Worm (Caenorhabditis elegans) whole organism, young adult: ENCODE results near the gene inf-1.

Experiments used
- B0019.2 ChIP-seq: fragments of 200-800 bp; sonication (Bioruptor generic); conservative IDR thresholded peaks from 2 replicates; pipeline ENCODE4 v1.3.6; 2022; ENCODE audit warnings: missing genetic modification reagents, missing genetic modification characterization, missing compliant biosample characterization
- B0261.1 ChIP-seq: sonication (generic microtip); optimal IDR thresholded peaks from 2 replicates; lab custom pipeline; 2016; ENCODE audit warnings: mild to moderate bottlenecking, missing genetic modification characterization, moderate library complexity, missing compliant biosample characterization
- D2030.7 ChIP-seq: fragments of 200-800 bp; sonication (Bioruptor generic); IDR thresholded peaks from 2 replicates; pipeline ENCODE4 v1.3.6; 2022; ENCODE audit warnings: missing genetic modification reagents, missing genetic modification characterization, missing compliant biosample characterization
- F37B4.10 ChIP-seq: fragments of 200-800 bp; sonication (Bioruptor generic); IDR thresholded peaks from 2 replicates; pipeline ENCODE4 v1.3.6; 2022; ENCODE audit warnings: missing genetic modification characterization, missing compliant biosample characterization
- F39B2.1 ChIP-seq: fragments of 200-800 bp; sonication (Bioruptor generic); IDR thresholded peaks from 2 replicates; pipeline ENCODE4 v1.3.6; 2022; ENCODE audit warnings: missing genetic modification reagents, missing genetic modification characterization, missing compliant biosample characterization
- F52B5.7 ChIP-seq: sonication (generic microtip); optimal IDR thresholded peaks from 2 replicates; lab custom pipeline; 2016; ENCODE audit warnings: mild to moderate bottlenecking, missing genetic modification characterization, missing compliant biosample characterization
- F55B11.4 ChIP-seq: sonication (generic microtip); optimal IDR thresholded peaks from 2 replicates; lab custom pipeline; 2016; ENCODE audit warnings: missing compliant biosample characterization, missing genetic modification characterization, borderline replicate concordance; ENCODE audit not compliant: insufficient read depth
- F57C9.4 ChIP-seq: sonication (generic microtip); optimal IDR thresholded peaks from 2 replicates; lab custom pipeline; 2017; ENCODE audit warnings: mild to moderate bottlenecking, missing genetic modification characterization, missing compliant biosample characterization
- T07F8.4 ChIP-seq: sonication (generic microtip); optimal IDR thresholded peaks from 2 replicates; lab custom pipeline; 2016; ENCODE audit warnings: mild to moderate bottlenecking, missing genetic modification characterization, moderate library complexity, missing compliant biosample characterization
- Y53F4B.3 ChIP-seq: fragments of 200-800 bp; sonication (Bioruptor generic); IDR thresholded peaks from 2 replicates; pipeline ENCODE4 v1.3.6; 2022; ENCODE audit warnings: missing genetic modification reagents, missing genetic modification characterization, missing compliant biosample characterization
- Y56A3A.18 ChIP-seq: fragments of 200-800 bp; sonication (Bioruptor generic); IDR thresholded peaks from 2 replicates; pipeline ENCODE4 v1.3.6; 2022; ENCODE audit warnings: missing genetic modification reagents, missing genetic modification characterization, missing compliant biosample characterization
- Y67H2A.10 ChIP-seq: fragments of 200-800 bp; sonication (Bioruptor generic); conservative IDR thresholded peaks from 2 replicates; pipeline ENCODE4 v1.3.6; 2022; ENCODE audit warnings: missing genetic modification reagents, missing genetic modification characterization, missing compliant biosample characterization
- Y95B8A.8 ChIP-seq: fragments of 200-800 bp; sonication (Bioruptor generic); IDR thresholded peaks from 2 replicates; pipeline ENCODE4 v1.3.6; 2022; ENCODE audit warnings: missing genetic modification reagents, missing genetic modification characterization, missing compliant biosample characterization
- aptf-2 ChIP-seq: fragments of 200-800 bp; sonication (Bioruptor generic); conservative IDR thresholded peaks from 2 replicates; pipeline ENCODE4 v1.3.6; 2022; ENCODE audit warnings: missing genetic modification reagents, missing genetic modification characterization, missing compliant biosample characterization
- attf-5 ChIP-seq: fragments of 200-800 bp; sonication (Bioruptor generic); optimal IDR thresholded peaks from 2 replicates; lab custom pipeline; 2018; ENCODE audit warnings: mild to moderate bottlenecking, missing genetic modification characterization, missing compliant biosample characterization
- attf-6 ChIP-seq: fragments of 200-800 bp; sonication (Bioruptor generic); IDR thresholded peaks from 2 replicates; pipeline ENCODE4 v1.3.6; 2022; ENCODE audit warnings: missing genetic modification reagents, missing genetic modification characterization, missing compliant biosample characterization
- ccch-3 ChIP-seq: fragments of 200-800 bp; sonication (Bioruptor generic); optimal IDR thresholded peaks from 2 replicates; lab custom pipeline; 2018; ENCODE audit warnings: mild to moderate bottlenecking, missing genetic modification characterization, missing compliant biosample characterization
- cebp-2 ChIP-seq: fragments of 200-800 bp; sonication (Bioruptor generic); IDR thresholded peaks from 2 replicates; pipeline ENCODE4 v1.3.6; 2022; ENCODE audit warnings: missing genetic modification characterization, missing compliant biosample characterization
- ceh-100 ChIP-seq: fragments of 200-800 bp; sonication (Bioruptor generic); IDR thresholded peaks from 2 replicates; pipeline ENCODE4 v1.3.6; 2022; ENCODE audit warnings: missing genetic modification reagents, missing genetic modification characterization, missing compliant biosample characterization
- ceh-79 ChIP-seq: sonication (generic microtip); optimal IDR thresholded peaks from 2 replicates; lab custom pipeline; 2017; ENCODE audit warnings: mild to moderate bottlenecking, missing genetic modification characterization, missing compliant biosample characterization
- efl-1 ChIP-seq: fragments of 150-350 bp; optimal IDR thresholded peaks from 2 replicates; lab custom pipeline; 2014; ENCODE audit warnings: missing biosample characterization, missing genetic modification reagents, missing genetic modification characterization
- egl-18 ChIP-seq: fragments of 200-800 bp; sonication (Bioruptor generic); IDR thresholded peaks from 2 replicates; pipeline ENCODE4 v1.3.6; 2022; ENCODE audit warnings: missing genetic modification reagents, missing genetic modification characterization, missing compliant biosample characterization
- ekl-4 ChIP-seq: fragments of 200-800 bp; sonication (Bioruptor generic); IDR thresholded peaks from 2 replicates; pipeline ENCODE4 v1.3.6; 2022; ENCODE audit warnings: missing genetic modification reagents, missing genetic modification characterization, missing compliant biosample characterization
- gei-17 ChIP-seq: fragments of 200-800 bp; sonication (Bioruptor generic); optimal IDR thresholded peaks from 2 replicates; lab custom pipeline; 2018; ENCODE audit warnings: mild to moderate bottlenecking, missing genetic modification characterization, missing compliant biosample characterization
- hmg-1.2 ChIP-seq: fragments of 200-800 bp; sonication (Bioruptor generic); IDR thresholded peaks from 2 replicates; pipeline ENCODE4 v1.3.6; 2022; ENCODE audit warnings: missing genetic modification reagents, missing genetic modification characterization, missing compliant biosample characterization
- hrde-1 ChIP-seq: sonication (generic microtip); optimal IDR thresholded peaks from 2 replicates; lab custom pipeline; 2016; ENCODE audit warnings: missing genetic modification characterization, mild to moderate bottlenecking, missing compliant biosample characterization, moderate library complexity, missing genotype, missing genetic modification reagents, borderline replicate concordance
- lin-26 ChIP-seq: fragments of 200-800 bp; sonication (Bioruptor generic); IDR thresholded peaks from 2 replicates; pipeline ENCODE4 v1.3.6; 2022; ENCODE audit warnings: missing genetic modification reagents, missing genetic modification characterization, missing compliant biosample characterization
- lin-40 ChIP-seq: sonication (generic microtip); optimal IDR thresholded peaks from 2 replicates; lab custom pipeline; 2016; ENCODE audit warnings: missing genetic modification characterization, mild to moderate bottlenecking, missing compliant biosample characterization, missing genotype, missing genetic modification reagents
- lin-54 ChIP-seq: fragments of 200-800 bp; sonication (Bioruptor generic); optimal IDR thresholded peaks from 2 replicates; lab custom pipeline; 2018; ENCODE audit warnings: mild to moderate bottlenecking, missing genetic modification characterization, missing compliant biosample characterization
- lsy-27 ChIP-seq: sonication (generic microtip); optimal IDR thresholded peaks from 2 replicates; lab custom pipeline; 2017; ENCODE audit warnings: missing genetic modification characterization, mild to moderate bottlenecking, missing compliant biosample characterization, antibody characterized with exemption, missing genotype, borderline replicate concordance; ENCODE audit not compliant: insufficient read depth
- madf-3 ChIP-seq: fragments of 200-800 bp; sonication (Bioruptor generic); IDR thresholded peaks from 2 replicates; pipeline ENCODE4 v1.3.6; 2022; ENCODE audit warnings: missing genetic modification reagents, missing genetic modification characterization, missing compliant biosample characterization
- mcd-1 ChIP-seq: fragments of 200-800 bp; sonication (Bioruptor generic); IDR thresholded peaks from 2 replicates; pipeline ENCODE4 v1.3.6; 2022; ENCODE audit warnings: missing genetic modification reagents, missing genetic modification characterization, missing compliant biosample characterization
- mes-4 ChIP-seq: sonication (generic microtip); optimal IDR thresholded peaks from 2 replicates; lab custom pipeline; 2016; ENCODE audit warnings: missing genotype, missing genetic modification characterization, missing compliant biosample characterization
- nhr-27 ChIP-seq: fragments of 200-800 bp; sonication (Bioruptor generic); optimal IDR thresholded peaks from 2 replicates; lab custom pipeline; 2018; ENCODE audit warnings: mild to moderate bottlenecking, missing genetic modification characterization, moderate library complexity, missing compliant biosample characterization
- pha-4 ChIP-seq: fragments of 150-350 bp; sonication (generic microtip); optimal IDR thresholded peaks from 2 replicates; lab custom pipeline; 2014; ENCODE audit warnings: missing biosample characterization, missing genetic modification reagents, missing genetic modification characterization
- rcor-1 ChIP-seq: fragments of 200-800 bp; sonication (Bioruptor generic); IDR thresholded peaks from 2 replicates; pipeline ENCODE4 v1.3.6; 2022; ENCODE audit warnings: missing genetic modification reagents, missing genetic modification characterization, missing compliant biosample characterization
- rec-8 ChIP-seq, 2 experiments: sonication (generic microtip); optimal IDR thresholded peaks; 2 replicates each; lab custom pipeline; 2016; ENCODE audit warnings: mild to moderate bottlenecking in 2 of 2, missing genetic modification characterization in 2 of 2, missing genetic modification reagents in 2 of 2, missing genotype in 2 of 2, missing biosample characterization in 1 of 2, missing compliant biosample characterization in 1 of 2, moderate library complexity in 1 of 2
- repo-1 ChIP-seq: sonication (generic microtip); optimal IDR thresholded peaks from 2 replicates; lab custom pipeline; 2017; ENCODE audit warnings: mild to moderate bottlenecking, missing genetic modification characterization, missing compliant biosample characterization
- sea-2 ChIP-seq: fragments of 200-800 bp; sonication (Bioruptor generic); IDR thresholded peaks from 2 replicates; pipeline ENCODE4 v1.3.6; 2022; ENCODE audit warnings: missing genetic modification characterization, missing compliant biosample characterization
- unc-130 ChIP-seq: sonication (generic microtip); optimal IDR thresholded peaks from 2 replicates; lab custom pipeline; 2016; ENCODE audit warnings: missing genetic modification reagents, missing genetic modification characterization, missing compliant biosample characterization
- zfh-2 ChIP-seq: fragments of 200-800 bp; sonication (Bioruptor generic); conservative IDR thresholded peaks from 2 replicates; pipeline ENCODE4 v1.3.6; 2022; ENCODE audit warnings: missing genetic modification reagents, missing genetic modification characterization, missing compliant biosample characterization
- zim-3 ChIP-seq: sonication (generic microtip); optimal IDR thresholded peaks from 2 replicates; lab custom pipeline; 2017; ENCODE audit warnings: mild to moderate bottlenecking, missing genetic modification characterization, moderate library complexity, missing compliant biosample characterization
- ztf-18 ChIP-seq: sonication (generic microtip); optimal IDR thresholded peaks from 2 replicates; lab custom pipeline; 2016; ENCODE audit warnings: missing genotype, mild to moderate bottlenecking, missing genetic modification characterization, missing compliant biosample characterization
- ztf-25 ChIP-seq: fragments of 200-800 bp; sonication (Bioruptor generic); IDR thresholded peaks from 2 replicates; pipeline ENCODE4 v1.3.6; 2022; ENCODE audit warnings: missing genetic modification reagents, missing genetic modification characterization, missing compliant biosample characterization
- ztf-6 ChIP-seq: fragments of 200-800 bp; sonication (Bioruptor generic); IDR thresholded peaks from 2 replicates; pipeline ENCODE4 v1.3.6; 2022; ENCODE audit warnings: missing genetic modification reagents, missing genetic modification characterization, missing compliant biosample characterization

Gene inf-1

DNA sequence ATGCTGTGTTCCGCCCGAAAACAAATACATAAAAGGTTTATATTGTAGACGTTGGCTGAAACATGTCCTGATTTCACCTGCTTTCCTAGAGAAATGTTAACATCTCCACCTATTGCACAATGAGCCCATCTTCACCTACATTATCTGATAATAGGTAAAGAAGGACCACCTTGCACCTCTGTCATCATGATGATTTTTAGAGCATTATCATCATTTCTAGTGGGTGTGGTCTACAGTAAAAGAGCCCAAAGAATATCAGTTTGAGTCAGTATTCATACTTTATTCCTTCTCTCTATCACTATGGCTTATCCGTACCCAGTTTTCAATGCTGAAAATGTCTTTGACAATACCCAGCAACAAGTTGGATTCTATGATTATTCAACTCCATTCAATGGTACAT, 45.7 kb upstream of the inf-1 start, which contains the start of gene med-2:
Gene med-2 (plus strand): TSS at position 301 of the 400 bp plus-strand sequence.
- TF ChIP-seq zim-3 (tag; lab: Kevin White, UChicago), result no peak
- TF ChIP-seq lin-26 (GFP tag; lab: Robert Waterston, UW), result no peak
- no peak for TF ChIP-seq hmg-1.2 (GFP tag; lab: Robert Waterston, UW)
- no peak for TF ChIP-seq ztf-25 (GFP tag; lab: Robert Waterston, UW)
- no peak for TF ChIP-seq F37B4.10

DNA sequence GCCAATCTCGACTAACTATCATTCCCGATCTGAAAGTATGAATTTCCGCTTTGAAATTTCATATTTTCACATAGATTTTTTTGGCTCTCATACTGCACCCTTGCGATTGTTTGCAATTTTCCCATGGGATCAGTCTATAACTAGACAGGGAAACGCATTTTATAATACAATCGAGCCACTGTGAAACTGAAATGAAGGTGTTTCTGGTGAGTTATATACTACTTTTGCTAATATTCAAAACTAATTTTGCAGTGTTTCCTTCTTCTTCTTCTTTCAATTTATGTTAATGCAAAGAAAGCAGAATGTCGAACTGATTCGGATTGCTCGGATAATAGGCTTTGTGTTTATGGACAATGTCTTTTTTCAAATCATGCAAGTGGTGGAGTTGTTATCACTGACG, 44.0 kb upstream of the inf-1 start:
- no peak for TF ChIP-seq gei-17 (GFP tag; lab: Kevin White, UChicago)
- TF ChIP-seq lin-54, result no peak
- no peak for TF ChIP-seq Y67H2A.10
- no peak for TF ChIP-seq mcd-1 (GFP tag; lab: Robert Waterston, UW)

DNA sequence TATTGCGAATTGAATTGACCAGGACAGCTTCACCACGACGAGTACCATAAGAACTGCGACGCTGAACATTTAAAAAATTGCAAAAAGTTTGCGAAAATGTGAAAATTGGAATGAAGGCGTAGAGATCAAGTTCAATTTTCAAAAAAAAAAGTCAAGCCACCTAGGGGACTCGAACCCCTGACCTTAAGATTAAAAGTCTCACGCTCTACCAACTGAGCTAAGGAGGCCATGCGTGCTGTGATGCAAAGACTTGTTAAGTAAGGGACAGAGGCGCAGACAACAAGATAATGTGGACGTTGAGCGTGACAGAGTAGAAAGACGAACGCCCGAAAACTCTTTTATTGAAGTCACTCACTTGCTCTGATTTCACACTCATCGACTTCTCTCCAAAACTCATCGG, 42.4 kb upstream of the inf-1 start:
- TF ChIP-seq unc-130, result peak; percentile 75
- TF ChIP-seq ztf-25 (GFP tag; lab: Robert Waterston, UW), result peak; percentile 93
- peak; percentile 54 for TF ChIP-seq repo-1 (tag; lab: Kevin White, UChicago)
- peak; percentile 40 for TF ChIP-seq nhr-27 (tag; lab: Kevin White, UChicago)
- TF ChIP-seq rec-8 (tag; optimal IDR thresholded peaks at IDR 0.05; lab: Kevin White, UChicago), result peak; percentile 36 to 83
- no peak for TF ChIP-seq ccch-3
- TF ChIP-seq rcor-1 (GFP tag; lab: Robert Waterston, UW), result peak; percentile 76
- TF ChIP-seq Y56A3A.18 (GFP tag; lab: Robert Waterston, UW), result peak; percentile 92
- TF ChIP-seq B0019.2 (GFP tag; lab: Robert Waterston, UW), result no peak
- 0 out of 2 replicates have a peak, but pooled peaks have one; percentile 63 for TF ChIP-seq Y95B8A.8 (GFP tag; lab: Robert Waterston, UW)
- TF ChIP-seq T07F8.4 (tag; lab: Kevin White, UChicago), result no peak
- peak; percentile 85 for TF ChIP-seq hrde-1 (tag; lab: Kevin White, UChicago)
- TF ChIP-seq B0261.1, result peak; percentile 95
- 0 out of 2 replicates have a peak, but pooled peaks have one; percentile 56 for TF ChIP-seq ceh-100 (GFP tag; lab: Robert Waterston, UW)
- TF ChIP-seq F55B11.4 (tag; lab: Kevin White, UChicago), result no peak
- TF ChIP-seq attf-5, result peak; percentile 67
- TF ChIP-seq zfh-2, result no peak
- TF ChIP-seq attf-6, result no peak
- TF ChIP-seq F39B2.1 (GFP tag; lab: Robert Waterston, UW), result no peak
- TF ChIP-seq cebp-2 (GFP tag; lab: Robert Waterston, UW), result no peak
- no peak for TF ChIP-seq sea-2 (GFP tag; lab: Robert Waterston, UW)
- peak; percentile 64 for TF ChIP-seq ekl-4 (GFP tag; lab: Robert Waterston, UW)
- no peak for TF ChIP-seq pha-4 (tag; lab: Kevin White, UChicago)
- TF ChIP-seq aptf-2 (GFP tag; lab: Robert Waterston, UW), result 0 out of 2 replicates have a peak, but pooled peaks have one; percentile 30
- peak; percentile 78 for TF ChIP-seq ztf-18 (tag; lab: Kevin White, UChicago)
- TF ChIP-seq ceh-79, result no peak
- TF ChIP-seq efl-1 (GFP tag; lab: Kevin White, UChicago), result peak; percentile 30
- no peak for TF ChIP-seq egl-18 (GFP tag; lab: Robert Waterston, UW)
- TF ChIP-seq ztf-6 (GFP tag; lab: Robert Waterston, UW), result no peak
- no peak for TF ChIP-seq F57C9.4 (tag; lab: Kevin White, UChicago)
- TF ChIP-seq Y53F4B.3 (GFP tag; lab: Robert Waterston, UW), result peak; percentile 83; the same call in 1 of the 2 replicates
- TF ChIP-seq lsy-27 (tag; lab: Kevin White, UChicago), result peak; percentile 64
- 0 out of 2 replicates have a peak, but pooled peaks have one; percentile 38 for TF ChIP-seq Y67H2A.10
- TF ChIP-seq madf-3, result peak; percentile 77; the same call in 1 of the 2 replicates
- TF ChIP-seq lin-26 (GFP tag; lab: Robert Waterston, UW), result peak; percentile 96
- TF ChIP-seq D2030.7 (GFP tag; lab: Robert Waterston, UW), result peak; percentile 85
- peak; percentile 62 for TF ChIP-seq mes-4 (tag; lab: Kevin White, UChicago)
- peak; percentile 66 for TF ChIP-seq F52B5.7 (tag; lab: Kevin White, UChicago)
- peak; percentile 21 for TF ChIP-seq lin-40 (tag; lab: Kevin White, UChicago)
